Worm (Caenorhabditis elegans): Measurements from ENCODE around the gene Y6E2A.1.

Y6E2A.1 gene

DNA sequence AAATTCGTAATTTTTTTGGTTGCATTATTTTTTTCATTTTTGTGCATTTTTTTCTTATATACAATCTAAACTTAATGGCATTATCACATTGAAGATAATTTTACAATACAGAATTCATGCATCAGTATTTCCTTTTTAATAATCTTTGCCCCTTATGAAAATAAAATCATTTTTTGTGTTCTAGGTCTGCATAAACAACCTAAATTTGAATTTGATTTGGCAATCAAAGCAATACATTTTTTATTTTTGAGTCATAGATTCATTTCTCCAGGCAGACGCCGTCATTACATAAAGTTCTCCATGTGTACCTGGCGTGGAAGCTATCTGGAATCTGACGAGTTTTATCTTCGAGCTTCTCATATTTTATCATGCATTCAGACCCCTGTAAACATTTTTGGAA lies 11.6 kb upstream of the Y6E2A.1 start, which contains the start of gene srh-140:
Gene srh-140 (plus strand): TSS at position 301 of the 400 bp plus-strand sequence.
- no peak for TF ChIP-seq dox-1 (GFP tag; IDR thresholded peaks at IDR 0.05)

DNA sequence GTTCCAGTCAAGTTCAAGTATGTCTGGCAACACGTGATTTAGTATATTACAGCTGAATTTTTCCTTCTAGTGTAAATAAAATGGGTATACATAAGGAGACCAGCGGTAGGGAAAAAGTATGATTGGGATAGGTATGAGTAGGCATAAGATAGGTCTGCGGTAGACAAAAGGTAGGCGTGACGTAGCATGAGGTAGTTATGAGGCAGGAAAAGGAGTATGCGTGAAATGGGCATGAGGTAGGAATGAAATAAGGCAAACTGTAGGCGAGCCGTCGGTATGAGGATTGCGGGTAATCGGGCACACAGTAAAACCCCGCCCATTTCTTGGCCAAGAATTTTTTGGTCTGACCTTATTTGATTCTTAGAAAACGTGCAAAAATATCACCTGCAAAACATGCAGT lies 11.1 kb upstream of the Y6E2A.1 start:
- no peak for TF ChIP-seq nfya-1 (tag; optimal IDR thresholded peaks at IDR 0.05; ENCODE audit: borderline replicate concordance, insufficient read depth)
- no peak for TF ChIP-seq ceh-91 (GFP tag; IDR thresholded peaks at IDR 0.05)
- TF ChIP-seq nhr-90 (tag; optimal IDR thresholded peaks at IDR 0.05): no peak
- no peak for TF ChIP-seq ztf-3 (GFP tag; optimal IDR thresholded peaks at IDR 0.05)
- no peak for TF ChIP-seq Y56A3A.18 (GFP tag; IDR thresholded peaks at IDR 0.05)
- TF ChIP-seq attf-5 (GFP tag; optimal IDR thresholded peaks at IDR 0.05): no peak
- no peak for TF ChIP-seq rec-8 (tag; optimal IDR thresholded peaks at IDR 0.05)
- TF ChIP-seq ztf-22 (GFP tag; optimal IDR thresholded peaks at IDR 0.05): no peak
- no peak for TF ChIP-seq dox-1 (GFP tag; IDR thresholded peaks at IDR 0.05)
- TF ChIP-seq F57C9.4 (tag; optimal IDR thresholded peaks at IDR 0.05): no peak
- TF ChIP-seq pbrm-1 (GFP tag; IDR thresholded peaks at IDR 0.05): no peak
- no peak for TF ChIP-seq sdz-38 (tag; optimal IDR thresholded peaks at IDR 0.05)
- no peak for TF ChIP-seq B0336.3 (GFP tag; IDR thresholded peaks at IDR 0.05)
- no peak for TF ChIP-seq let-526 (GFP tag; IDR thresholded peaks at IDR 0.05)
- TF ChIP-seq unc-130 (GFP tag; optimal IDR thresholded peaks at IDR 0.05): no peak
- no peak for TF ChIP-seq snpc-3.4 (tag; optimal IDR thresholded peaks at IDR 0.05)
- TF ChIP-seq madf-6 (GFP tag; IDR thresholded peaks at IDR 0.05): no peak
- TF ChIP-seq ceh-58 (GFP tag; IDR thresholded peaks at IDR 0.05): no peak
- TF ChIP-seq ekl-4 (GFP tag; IDR thresholded peaks at IDR 0.05): no peak
- TF ChIP-seq atf-7 (tag; optimal IDR thresholded peaks at IDR 0.05): no peak

DNA sequence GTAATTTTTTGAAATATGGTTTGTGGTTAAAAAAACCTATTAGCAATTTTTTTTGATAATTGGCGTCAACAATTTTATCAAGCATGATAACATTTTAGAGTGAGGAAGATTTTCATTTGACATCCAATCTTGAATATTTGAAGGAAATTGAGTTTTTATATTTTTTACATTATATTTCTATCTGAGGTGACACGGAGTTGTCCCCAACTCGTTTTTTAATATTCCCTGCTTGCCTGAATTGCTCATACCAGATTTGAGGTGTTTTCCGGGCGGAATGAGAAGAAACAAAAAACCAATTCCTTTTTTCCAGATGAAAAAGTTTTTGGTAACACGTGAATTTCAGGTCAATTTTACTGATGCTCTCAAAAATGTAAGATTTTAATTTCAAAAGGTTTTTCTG lies 9.3 kb upstream of the Y6E2A.1 start, which contains the start of gene Y6E2A.7:
Gene Y6E2A.7 (plus strand): TSS at position 301 of the 400 bp plus-strand sequence.
- TF ChIP-seq let-526 (GFP tag; IDR thresholded peaks at IDR 0.05): no peak
- no peak for TF ChIP-seq K12H6.12 (tag; optimal IDR thresholded peaks at IDR 0.05)
- TF ChIP-seq F23B12.7 (tag; optimal IDR thresholded peaks at IDR 0.05; ENCODE audit: insufficient read depth): no peak
- TF ChIP-seq lin-54 (GFP tag; optimal IDR thresholded peaks at IDR 0.05): no peak
- TF ChIP-seq F57A8.1 (GFP tag; optimal IDR thresholded peaks at IDR 0.05): no peak
- TF ChIP-seq hlh-12 (tag; optimal IDR thresholded peaks at IDR 0.05): no peak
- TF ChIP-seq B0261.1 (tag; optimal IDR thresholded peaks at IDR 0.05): no peak
- TF ChIP-seq egl-44 (GFP tag; IDR thresholded peaks at IDR 0.05): no peak
- TF ChIP-seq hrde-1 (tag; optimal IDR thresholded peaks at IDR 0.05; ENCODE audit: borderline replicate concordance): no peak
- no peak for TF ChIP-seq F39B2.1 (GFP tag; IDR thresholded peaks at IDR 0.05)
- no peak for TF ChIP-seq B0019.2 (GFP tag; conservative IDR thresholded peaks at IDR 0.05)
- no peak for TF ChIP-seq lin-35 (GFP tag; optimal IDR thresholded peaks at IDR 0.05)
- no peak for TF ChIP-seq die-1 (tag; optimal IDR thresholded peaks at IDR 0.05)
- TF ChIP-seq sea-2 (GFP tag; IDR thresholded peaks at IDR 0.05): no peak

DNA sequence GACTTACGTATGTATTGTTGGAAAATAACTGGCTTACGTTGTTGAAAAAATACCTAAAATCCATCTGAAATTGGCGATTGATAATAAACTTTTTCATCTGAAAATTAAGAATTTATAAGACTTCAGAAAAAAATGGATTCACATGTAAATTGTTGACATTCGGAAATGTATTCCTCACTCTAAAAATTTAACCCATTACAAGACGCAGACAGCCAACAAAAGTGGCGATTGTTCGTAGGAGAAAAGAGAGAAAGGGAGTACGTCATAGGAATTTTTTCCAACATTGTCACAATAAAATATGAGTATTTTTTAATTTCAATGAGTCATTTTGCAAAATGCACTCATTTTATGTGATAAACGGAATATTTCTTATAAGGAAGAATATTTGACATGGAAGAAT lies 8.3 kb upstream of the Y6E2A.1 start, which contains the start of gene Y6E2A.5:
Gene Y6E2A.5 (minus strand): TSS at position 101 of the 400 bp plus-strand sequence.
- TF ChIP-seq Y67H2A.10 (GFP tag; conservative IDR thresholded peaks at IDR 0.05) (no peak), atf-7 (tag; optimal IDR thresholded peaks at IDR 0.05) (no peak)

All from whole organism, young adult.